Worm (Caenorhabditis elegans) whole organism, L1 larva: Measurements from ENCODE around the gene F28B4.1.

Experiments used
- C16A3.4 ChIP-seq: fragments of 150-350 bp; optimal IDR thresholded peaks from 2 replicates; lab custom pipeline; 2014; ENCODE audit warnings: missing biosample characterization, missing genetic modification characterization
- C34B4.2 ChIP-seq: sonication (generic microtip); optimal IDR thresholded peaks from 2 replicates; lab custom pipeline; 2017; ENCODE audit warnings: mild to moderate bottlenecking, missing genetic modification characterization, missing compliant biosample characterization
- F16B12.6 ChIP-seq: fragments of 150-350 bp; optimal IDR thresholded peaks from 2 replicates; lab custom pipeline; 2014; ENCODE audit warnings: missing biosample characterization, missing genetic modification characterization
- Y116A8C.19 ChIP-seq: sonication (generic microtip); optimal IDR thresholded peaks from 2 replicates; lab custom pipeline; 2016; ENCODE audit warnings: missing compliant biosample characterization, missing genetic modification characterization, borderline replicate concordance
- aly-2 ChIP-seq: fragments of 150-350 bp; optimal IDR thresholded peaks from 2 replicates; lab custom pipeline; 2014; ENCODE audit warnings: missing biosample characterization, missing genetic modification characterization
- ceh-8 ChIP-seq: fragments of 200-800 bp; sonication (Bioruptor generic); optimal IDR thresholded peaks from 2 replicates; lab custom pipeline; 2018; ENCODE audit warnings: mild to moderate bottlenecking, missing genetic modification characterization, moderate library complexity, missing compliant biosample characterization
- ceh-82 ChIP-seq, 3 experiments: fragments of 150-350 bp in 1 of 3; sonication (generic microtip) in 2 of 3; optimal IDR thresholded peaks; 2 replicates each; lab custom pipeline; 2014 to 2017; ENCODE audit warnings: missing biosample characterization in 3 of 3, missing genetic modification characterization in 3 of 3
- ceh-90 ChIP-seq: sonication (generic microtip); optimal IDR thresholded peaks from 2 replicates; lab custom pipeline; 2016; ENCODE audit warnings: missing genetic modification characterization, missing compliant biosample characterization
- ces-1 ChIP-seq: fragments of 150-350 bp; optimal IDR thresholded peaks from 2 replicates; lab custom pipeline; 2014; ENCODE audit warnings: missing biosample characterization, missing genetic modification reagents, missing genetic modification characterization
- efl-1 ChIP-seq, 4 experiments: fragments of 150-350 bp; optimal IDR thresholded peaks in 3 of 4; peaks in 1 of 4; 1 replicate in 1 of 4; 2 replicates in 3 of 4; lab custom pipeline; 2014; ENCODE audit warnings: missing biosample characterization in 2 of 4, missing genetic modification characterization in 2 of 4, missing genetic modification reagents in 2 of 4
- egl-13 ChIP-seq: sonication (generic microtip); optimal IDR thresholded peaks from 2 replicates; lab custom pipeline; 2016; ENCODE audit warnings: missing genotype, missing genetic modification reagents, missing genetic modification characterization, missing compliant biosample characterization
- elt-2 ChIP-seq: sonication (generic microtip); optimal IDR thresholded peaks from 2 replicates; lab custom pipeline; 2016; ENCODE audit warnings: missing genetic modification characterization, mild to moderate bottlenecking, inconsistent platforms, missing compliant biosample characterization, missing genetic modification reagents
- elt-3 ChIP-seq, 6 experiments: fragments of 150-350 bp in 1 of 6; sonication (generic microtip); optimal IDR thresholded peaks; 2 replicates each; lab custom pipeline; 2017 to 2018; ENCODE audit warnings: missing biosample characterization in 6 of 6, missing genetic modification characterization in 6 of 6, inconsistent platforms in 1 of 6
- ets-5 ChIP-seq: fragments of 200-800 bp; sonication (Bioruptor generic); IDR thresholded peaks from 2 replicates; pipeline ENCODE4 v1.3.6; 2022; ENCODE audit warnings: missing genetic modification characterization, missing compliant biosample characterization
- fkh-10 ChIP-seq: sonication (generic microtip); optimal IDR thresholded peaks from 2 replicates; lab custom pipeline; 2017; ENCODE audit warnings: missing biosample characterization, missing genetic modification reagents, missing genetic modification characterization
- fkh-4 ChIP-seq: sonication (generic microtip); optimal IDR thresholded peaks from 2 replicates; lab custom pipeline; 2016; ENCODE audit warnings: missing compliant biosample characterization, missing genetic modification characterization, borderline replicate concordance
- fos-1 ChIP-seq: fragments of 150-350 bp; optimal IDR thresholded peaks from 2 replicates; lab custom pipeline; 2014; ENCODE audit warnings: missing biosample characterization, missing genetic modification characterization
- grh-1 ChIP-seq: fragments of 200-800 bp; sonication (Bioruptor generic); IDR thresholded peaks from 2 replicates; pipeline ENCODE4 v1.3.6; 2022; ENCODE audit warnings: missing genetic modification reagents, missing genetic modification characterization, missing compliant biosample characterization
- hlh-17 ChIP-seq: fragments of 200-800 bp; sonication (Bioruptor generic); optimal IDR thresholded peaks from 2 replicates; lab custom pipeline; 2018; ENCODE audit warnings: missing genetic modification characterization, mild to moderate bottlenecking, missing compliant biosample characterization, moderate library complexity, borderline replicate concordance
- hlh-4 ChIP-seq: sonication (generic microtip); optimal IDR thresholded peaks from 2 replicates; lab custom pipeline; 2016; ENCODE audit warnings: mild to moderate bottlenecking, missing genetic modification characterization, missing compliant biosample characterization
- isw-1 ChIP-seq: fragments of 200-800 bp; sonication (Bioruptor generic); IDR thresholded peaks from 2 replicates; pipeline ENCODE4 v1.3.6; 2022; ENCODE audit warnings: missing genetic modification characterization, missing compliant biosample characterization
- lin-14 ChIP-seq: fragments of 200-800 bp; sonication (Bioruptor generic); optimal IDR thresholded peaks from 2 replicates; lab custom pipeline; 2018; ENCODE audit warnings: mild to moderate bottlenecking, missing genetic modification characterization, moderate library complexity, missing compliant biosample characterization
- lin-39 ChIP-seq: fragments of 150-350 bp; optimal IDR thresholded peaks from 2 replicates; lab custom pipeline; 2014; ENCODE audit warnings: missing biosample characterization, missing genetic modification reagents, missing genetic modification characterization
- mef-2 ChIP-seq: fragments of 150-350 bp; optimal IDR thresholded peaks from 2 replicates; lab custom pipeline; 2014; ENCODE audit warnings: missing biosample characterization, missing genetic modification characterization
- nhr-12 ChIP-seq: sonication (generic microtip); optimal IDR thresholded peaks from 2 replicates; lab custom pipeline; 2017; ENCODE audit warnings: missing biosample characterization, missing genetic modification characterization
- nhr-19 ChIP-seq: fragments of 200-800 bp; sonication (Bioruptor generic); conservative IDR thresholded peaks from 2 replicates; pipeline ENCODE4 v1.3.6; 2022; ENCODE audit warnings: missing genetic modification characterization, missing compliant biosample characterization
- nhr-47 ChIP-seq: sonication (generic microtip); optimal IDR thresholded peaks from 2 replicates; lab custom pipeline; 2016; ENCODE audit warnings: mild to moderate bottlenecking, missing genetic modification characterization, moderate library complexity, missing compliant biosample characterization
- nhr-71 ChIP-seq: sonication (generic microtip); optimal IDR thresholded peaks from 2 replicates; lab custom pipeline; 2016; ENCODE audit warnings: mild to moderate bottlenecking, missing genetic modification characterization, moderate library complexity, missing compliant biosample characterization
- nhr-77 ChIP-seq: fragments of 150-350 bp; optimal IDR thresholded peaks from 2 replicates; lab custom pipeline; 2014; ENCODE audit warnings: missing biosample characterization, missing genetic modification characterization
- pag-3 ChIP-seq: sonication (generic microtip); optimal IDR thresholded peaks from 2 replicates; lab custom pipeline; 2017; ENCODE audit warnings: missing genetic modification characterization, mild to moderate bottlenecking, missing compliant biosample characterization, antibody characterized with exemption, borderline replicate concordance; ENCODE audit not compliant: insufficient read depth
- pqm-1 ChIP-seq: sonication (generic microtip); optimal IDR thresholded peaks from 3 replicates; lab custom pipeline; 2017; ENCODE audit warnings: missing biosample characterization, missing genetic modification characterization
- rnt-1 ChIP-seq: sonication (generic microtip); optimal IDR thresholded peaks from 2 replicates; lab custom pipeline; 2016; ENCODE audit warnings: mild to moderate bottlenecking, missing genetic modification characterization, moderate library complexity, missing compliant biosample characterization
- skn-1 ChIP-seq: fragments of 150-350 bp; optimal IDR thresholded peaks from 2 replicates; lab custom pipeline; 2014; ENCODE audit warnings: missing biosample characterization, missing genetic modification characterization
- snu-23 ChIP-seq: sonication (generic microtip); optimal IDR thresholded peaks from 2 replicates; lab custom pipeline; 2016; ENCODE audit warnings: missing genetic modification characterization, missing compliant biosample characterization
- sptf-1 ChIP-seq: fragments of 150-350 bp; optimal IDR thresholded peaks from 2 replicates; lab custom pipeline; 2014; ENCODE audit warnings: missing biosample characterization, missing genetic modification characterization
- sup-37 ChIP-seq: fragments of 200-800 bp; sonication (Bioruptor generic); optimal IDR thresholded peaks from 2 replicates; lab custom pipeline; 2018; ENCODE audit warnings: mild to moderate bottlenecking, missing genetic modification characterization, missing compliant biosample characterization
- unc-86 ChIP-seq: sonication (generic microtip); optimal IDR thresholded peaks from 2 replicates; lab custom pipeline; 2016; ENCODE audit warnings: missing genetic modification characterization, missing compliant biosample characterization
- unc-98 ChIP-seq: fragments of 200-800 bp; sonication (Bioruptor generic); IDR thresholded peaks from 2 replicates; pipeline ENCODE4 v1.3.6; 2022; ENCODE audit warnings: missing genetic modification characterization, missing compliant biosample characterization
- vab-15 ChIP-seq: sonication (generic microtip); optimal IDR thresholded peaks from 2 replicates; lab custom pipeline; 2017; ENCODE audit warnings: missing genotype, mild to moderate bottlenecking, missing genetic modification characterization, missing compliant biosample characterization
- zag-1 ChIP-seq: fragments of 150-350 bp; optimal IDR thresholded peaks from 2 replicates; lab custom pipeline; 2014; ENCODE audit warnings: missing biosample characterization, missing genetic modification characterization
- ztf-4 ChIP-seq: fragments of 150-350 bp; optimal IDR thresholded peaks from 2 replicates; lab custom pipeline; 2014; ENCODE audit warnings: missing biosample characterization, missing genetic modification characterization

F28B4.1 gene

DNA sequence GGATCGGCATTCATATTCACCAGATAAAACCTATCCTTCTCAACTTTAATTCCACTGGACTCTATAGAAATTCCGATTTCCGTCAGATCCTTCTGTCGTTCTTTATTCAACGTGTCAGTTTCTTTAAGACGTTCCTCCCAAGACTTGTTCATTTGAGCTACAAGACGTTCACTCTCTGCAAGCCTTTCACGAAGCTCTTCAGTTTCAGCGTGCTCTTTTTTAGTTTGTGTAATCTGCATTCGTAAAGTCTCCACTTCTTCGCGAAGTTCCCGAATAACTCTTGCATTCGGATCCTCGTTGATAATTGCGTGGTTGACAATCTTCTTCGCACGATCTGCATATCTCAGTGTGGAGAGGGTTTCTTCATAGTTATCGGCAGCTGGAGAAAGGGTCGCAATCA is 28.1 kb upstream of the F28B4.1 start:
- TF ChIP-seq Y116A8C.19 (tag; lab: Kevin White, UChicago) = no peak
- TF ChIP-seq aly-2 (tag; lab: Kevin White, UChicago) = no peak
- no peak for TF ChIP-seq grh-1
- TF ChIP-seq isw-1 = no peak
- TF ChIP-seq ets-5 (GFP tag; lab: Robert Waterston, UW) = no peak
- no peak for TF ChIP-seq egl-13 (tag; lab: Kevin White, UChicago)
- TF ChIP-seq unc-86 (tag; lab: Kevin White, UChicago) = no peak
- TF ChIP-seq hlh-4 (tag; lab: Kevin White, UChicago) = no peak
- TF ChIP-seq snu-23 (GFP tag; lab: Kevin White, UChicago) = no peak
- no peak for TF ChIP-seq skn-1 (tag; lab: Kevin White, UChicago)
- TF ChIP-seq ces-1 (GFP tag; lab: Kevin White, UChicago) = no peak
- no peak for TF ChIP-seq elt-3 (tag; optimal IDR thresholded peaks at IDR 0.05; lab: Kevin White, UChicago)
- TF ChIP-seq unc-98 = no peak
- no peak for TF ChIP-seq nhr-19
- no peak for TF ChIP-seq pqm-1

DNA sequence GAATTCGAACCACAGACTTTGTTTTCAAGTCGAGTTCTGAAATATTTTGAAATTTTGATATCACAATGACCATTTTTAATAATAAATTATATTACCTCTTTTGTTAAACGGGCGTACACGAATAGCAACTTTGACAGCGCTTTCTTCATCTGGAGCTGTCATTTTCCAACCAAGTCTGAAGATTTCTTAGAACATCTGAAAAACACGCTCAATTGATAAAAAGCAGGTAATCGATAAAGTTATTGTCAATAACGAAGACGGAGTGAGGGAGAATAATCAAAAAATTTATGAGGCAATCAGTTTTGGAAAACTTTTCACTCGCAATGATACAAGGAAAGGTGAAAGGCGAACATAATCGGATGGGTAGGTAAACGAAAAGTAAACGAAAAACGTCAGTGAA is 26.4 kb upstream of the F28B4.1 start, which contains the start of gene klp-4:
Gene klp-4 (minus strand): TSS at position 201 of the 400 bp plus-strand sequence.
- no peak for TF ChIP-seq unc-98
- no peak for TF ChIP-seq nhr-19
- TF ChIP-seq F16B12.6 = no peak
- TF ChIP-seq ztf-4 (tag; lab: Kevin White, UChicago) = no peak
- no peak for TF ChIP-seq C34B4.2 (tag; lab: Kevin White, UChicago)
- no peak for TF ChIP-seq fkh-4
- TF ChIP-seq ets-5 (GFP tag; lab: Robert Waterston, UW) = no peak
- no peak for TF ChIP-seq nhr-71
- no peak for TF ChIP-seq lin-39
- TF ChIP-seq C16A3.4 (tag; lab: Kevin White, UChicago) = no peak
- no peak for TF ChIP-seq ceh-90 (tag; lab: Kevin White, UChicago)
- no peak for TF ChIP-seq sptf-1 (tag; lab: Kevin White, UChicago)
- TF ChIP-seq grh-1 = no peak
- TF ChIP-seq sup-37 (GFP tag; lab: Kevin White, UChicago) = no peak
- TF ChIP-seq pag-3 (tag; lab: Kevin White, UChicago) = no peak
- no peak for TF ChIP-seq nhr-77 (tag; lab: Kevin White, UChicago)
- TF ChIP-seq hlh-17 (GFP tag; lab: Kevin White, UChicago) = no peak
- no peak for TF ChIP-seq fos-1 (tag; lab: Kevin White, UChicago)
- TF ChIP-seq nhr-12 (tag; lab: Kevin White, UChicago) = no peak
- no peak for TF ChIP-seq skn-1 (tag; lab: Kevin White, UChicago)
- TF ChIP-seq, all 84 proteins: peak for 0

DNA sequence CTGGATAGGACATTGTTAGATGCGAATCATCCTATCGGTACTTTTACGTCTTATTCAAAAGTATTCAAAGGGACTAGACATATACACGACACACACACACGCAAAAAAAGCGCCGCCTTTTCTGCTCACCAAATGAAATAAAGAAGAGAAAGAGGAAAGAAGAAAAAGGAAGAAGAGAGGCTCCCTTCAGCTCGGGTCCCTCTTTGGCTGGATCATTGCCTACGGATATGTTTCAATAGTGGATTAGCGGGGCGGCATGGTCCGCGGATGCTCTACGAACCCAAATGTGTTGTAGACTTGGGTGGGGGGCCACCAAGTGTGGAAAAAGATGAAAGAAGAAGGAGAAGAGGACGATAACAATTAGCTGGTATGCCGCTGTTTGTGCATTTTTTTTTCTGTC is 23.5 kb upstream of the F28B4.1 start:
- TF ChIP-seq fkh-10 (GFP tag; lab: Kevin White, UChicago) (peak; percentile 71), vab-15 (tag; lab: Kevin White, UChicago) (no peak), zag-1 (tag; lab: Kevin White, UChicago) (no peak), fkh-4 (no peak), ceh-82 (tag; optimal IDR thresholded peaks at IDR 0.05; lab: Kevin White, UChicago) (peak in 1 of 3 experiments; percentile 2), lin-14 (GFP tag; lab: Kevin White, UChicago) (peak; percentile 66), mef-2 (tag; lab: Kevin White, UChicago) (no peak)

DNA sequence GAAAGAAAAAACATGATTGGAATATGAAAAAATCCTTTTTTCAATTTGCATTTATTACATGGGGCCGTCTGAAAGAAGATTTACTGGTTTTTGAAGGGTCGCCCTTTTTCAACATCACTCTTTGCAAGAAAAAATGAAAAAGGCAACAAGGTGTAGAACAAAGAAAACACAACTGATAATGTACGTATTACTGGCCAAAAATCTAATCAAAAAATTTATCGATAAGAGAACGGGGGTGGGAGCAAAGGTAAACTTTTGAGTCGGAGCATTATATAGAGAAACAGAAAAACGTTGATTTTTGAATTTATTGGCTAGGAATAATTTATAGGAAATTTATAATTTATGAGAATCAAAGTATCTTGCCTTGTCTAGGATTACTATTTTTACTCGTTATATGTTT is 23.0 kb upstream of the F28B4.1 start:
- no peak for TF ChIP-seq ceh-8 (GFP tag; lab: Kevin White, UChicago)
- peak; percentile 45 for TF ChIP-seq elt-2 (tag; lab: Kevin White, UChicago)
- no peak for TF ChIP-seq rnt-1 (tag; lab: Kevin White, UChicago)
- TF ChIP-seq nhr-77 (tag; lab: Kevin White, UChicago) = no peak
- TF ChIP-seq Y116A8C.19 (tag; lab: Kevin White, UChicago) = no peak
- no peak for TF ChIP-seq nhr-47 (tag; lab: Kevin White, UChicago)
- TF ChIP-seq efl-1 (optimal IDR thresholded peaks at IDR 0.05; lab: Kevin White, UChicago) = no peak
- TF ChIP-seq efl-1 (GFP tag; optimal IDR thresholded peaks at IDR 0.05 in 1 of 2; lab: Kevin White, UChicago) = peak in 1 of 2 experiments; percentile 81
- no peak for TF ChIP-seq hlh-17 (GFP tag; lab: Kevin White, UChicago)
- TF ChIP-seq unc-98 = no peak
- TF ChIP-seq snu-23 (GFP tag; lab: Kevin White, UChicago) = no peak
